Fruit fly (Drosophila melanogaster): Measurements from ENCODE around the gene mamo.
A peak's percentile ranks its signal among the peaks of the same experiment; 100 is the strongest.

Gene mamo

dm6 chrX:13845728-13846127 is 144.6 kb downstream of the mamo start, which contains the start of gene AMPdeam (continued):
- TF ChIP-seq lilli (GFP tag; optimal IDR thresholded peaks at IDR 0.05) (peak; percentile 36), pho (GFP tag; optimal IDR thresholded peaks at IDR 0.05) (peak; percentile 9), CG1603 (tag; optimal IDR thresholded peaks at IDR 0.05) (peak; percentile 75), Fer1 (GFP tag; optimal IDR thresholded peaks at IDR 0.05) (no peak), Bgb (GFP tag; IDR thresholded peaks at IDR 0.05; ENCODE audit: partially characterized antibody) (peak; percentile 51; the same call in 1 of the 2 replicates), Sry-δ (GFP tag; optimal IDR thresholded peaks at IDR 0.05) (peak; percentile 40), CG30403 (GFP tag; optimal IDR thresholded peaks at IDR 0.05) (peak; percentile 0), CG2120 (GFP tag; optimal IDR thresholded peaks at IDR 0.05) (peak; percentile 61), sens (GFP tag) (peak; percentile 69), Jarid2 (GFP tag; optimal IDR thresholded peaks at IDR 0.05) (peak; percentile 44), CG13287 (GFP tag; IDR thresholded peaks at IDR 0.05; ENCODE audit: partially characterized antibody) (peak; percentile 70), pita (GFP tag; optimal IDR thresholded peaks at IDR 0.05) (peak; percentile 40), ranshi (GFP tag; IDR thresholded peaks at IDR 0.05) (0 out of 2 replicates have a peak, but pooled peaks have one; percentile 17), mam (GFP tag; optimal IDR thresholded peaks at IDR 0.05) (peak; percentile 18), CG6791 (GFP tag; IDR thresholded peaks at IDR 0.05; ENCODE audit: partially characterized antibody) (0 out of 3 replicates have a peak, but pooled peaks have one; percentile 6), knrl (GFP tag; IDR thresholded peaks at IDR 0.05; ENCODE audit: partially characterized antibody) (0 out of 3 replicates have a peak, but pooled peaks have one; percentile 47), CG15514 (GFP tag; optimal IDR thresholded peaks at IDR 0.05) (peak; percentile 92), sqz (GFP tag; optimal IDR thresholded peaks at IDR 0.05) (peak; percentile 24), Myb (GFP tag; optimal IDR thresholded peaks at IDR 0.05) (peak; percentile 39), CG18764 (GFP tag; optimal IDR thresholded peaks at IDR 0.05) (no peak), pzg (GFP tag; optimal IDR thresholded peaks at IDR 0.05) (peak; percentile 90), ind (GFP tag; optimal IDR thresholded peaks at IDR 0.05) (peak; percentile 16), CG12219 (GFP tag; optimal IDR thresholded peaks at IDR 0.05) (no peak)

dm6 chrX:13844317-13844886 is 145.9 kb downstream of the mamo start:
- TF ChIP-seq CG1529 (GFP tag; optimal IDR thresholded peaks at IDR 0.05) (no peak), cg (GFP tag; optimal IDR thresholded peaks at IDR 0.05) (peak; percentile 38), gsb (GFP tag; IDR thresholded peaks at IDR 0.05) (no peak), Asciz (GFP tag; optimal IDR thresholded peaks at IDR 0.05) (no peak), CG12299 (tag; optimal IDR thresholded peaks at IDR 0.05) (no peak), Gsc (GFP tag; IDR thresholded peaks at IDR 0.05) (no peak), Dfd (GFP tag; optimal IDR thresholded peaks at IDR 0.05) (peak in 1 of 2 experiments; percentile 35), CG32772 (GFP tag; IDR thresholded peaks at IDR 0.05) (no peak), CG1832 (GFP tag; optimal IDR thresholded peaks at IDR 0.05) (no peak), Bgb (GFP tag; IDR thresholded peaks at IDR 0.05; ENCODE audit: partially characterized antibody) (no peak), Ets65A (GFP tag) (peak; percentile 32)

dm6 chrX:13843487-13843886 is 146.8 kb downstream of the mamo start:
- 0 out of 2 replicates have a peak, but pooled peaks have one; percentile 20 for TF ChIP-seq sob (GFP tag; IDR thresholded peaks at IDR 0.05)
- no peak for TF ChIP-seq HLH4C (GFP tag; IDR thresholded peaks at IDR 0.05; ENCODE audit: partially characterized antibody)

dm6 chrX:13840075-13840474 is 150.3 kb downstream of the mamo start:
- TF ChIP-seq CG12299 (tag; optimal IDR thresholded peaks at IDR 0.05) (no peak), CG8290 (GFP tag; optimal IDR thresholded peaks at IDR 0.05) (no peak), CG8290 (tag; optimal IDR thresholded peaks at IDR 0.05) (peak in 1 of 2 experiments; percentile 5), Trl (optimal IDR thresholded peaks at IDR 0.05) (peak in 1 of 2 experiments; percentile 19), Trl (GFP tag; optimal IDR thresholded peaks at IDR 0.05) (no peak), Fer2 (tag; optimal IDR thresholded peaks at IDR 0.05) (no peak), lab (GFP tag; optimal IDR thresholded peaks at IDR 0.05) (peak; percentile 10), chinmo (GFP tag; IDR thresholded peaks at IDR 0.05; ENCODE audit: partially characterized antibody) (0 out of 4 replicates have a peak, but pooled peaks have one; percentile 49), Med (GFP tag) (peak; percentile 63), nom (GFP tag; optimal IDR thresholded peaks at IDR 0.05) (peak; percentile 26), CG12769 (tag; optimal IDR thresholded peaks at IDR 0.05) (peak; percentile 76)

All from whole organism, embryonic.